Worm (Caenorhabditis elegans) whole organism, L1 larva: ENCODE data around the gene igcm-2.

Source experiments
- C04F5.9 ChIP-seq: sonication (generic microtip); optimal IDR thresholded peaks from 2 replicates; lab custom pipeline; 2016; ENCODE audit warnings: missing genetic modification characterization, missing compliant biosample characterization
- C16A3.4 ChIP-seq: fragments of 150-350 bp; optimal IDR thresholded peaks from 2 replicates; lab custom pipeline; 2014; ENCODE audit warnings: missing biosample characterization, missing genetic modification characterization
- F16B12.6 ChIP-seq: fragments of 150-350 bp; optimal IDR thresholded peaks from 2 replicates; lab custom pipeline; 2014; ENCODE audit warnings: missing biosample characterization, missing genetic modification characterization
- Y116A8C.19 ChIP-seq: sonication (generic microtip); optimal IDR thresholded peaks from 2 replicates; lab custom pipeline; 2016; ENCODE audit warnings: missing compliant biosample characterization, missing genetic modification characterization, borderline replicate concordance
- aha-1 ChIP-seq: fragments of 150-350 bp; optimal IDR thresholded peaks from 2 replicates; lab custom pipeline; 2014; ENCODE audit warnings: missing biosample characterization, missing genetic modification characterization
- ama-1 ChIP-seq: fragments of 150-350 bp; optimal IDR thresholded peaks from 2 replicates; lab custom pipeline; 2014
- blmp-1 ChIP-seq: fragments of 150-350 bp; optimal IDR thresholded peaks from 2 replicates; lab custom pipeline; 2014; ENCODE audit warnings: missing biosample characterization, missing genetic modification characterization
- ceh-63 ChIP-seq: fragments of 200-800 bp; sonication (Bioruptor generic); optimal IDR thresholded peaks from 2 replicates; lab custom pipeline; 2018; ENCODE audit warnings: mild to moderate bottlenecking, missing genetic modification characterization, missing compliant biosample characterization
- ceh-82 ChIP-seq, 3 experiments: fragments of 150-350 bp in 1 of 3; sonication (generic microtip) in 2 of 3; optimal IDR thresholded peaks; 2 replicates each; lab custom pipeline; 2014 to 2017; ENCODE audit warnings: missing biosample characterization in 3 of 3, missing genetic modification characterization in 3 of 3
- efl-1 ChIP-seq, 4 experiments: fragments of 150-350 bp; optimal IDR thresholded peaks in 3 of 4; peaks in 1 of 4; 1 replicate in 1 of 4; 2 replicates in 3 of 4; lab custom pipeline; 2014; ENCODE audit warnings: missing biosample characterization in 2 of 4, missing genetic modification characterization in 2 of 4, missing genetic modification reagents in 2 of 4
- efl-3 ChIP-seq: fragments of 200-800 bp; sonication (Bioruptor generic); optimal IDR thresholded peaks from 2 replicates; lab custom pipeline; 2018; ENCODE audit warnings: mild to moderate bottlenecking, missing genetic modification characterization, missing compliant biosample characterization
- egl-13 ChIP-seq: sonication (generic microtip); optimal IDR thresholded peaks from 2 replicates; lab custom pipeline; 2016; ENCODE audit warnings: missing genotype, missing genetic modification reagents, missing genetic modification characterization, missing compliant biosample characterization
- egl-27 ChIP-seq, 2 experiments: fragments of 150-350 bp in 1 of 2; sonication (generic microtip); optimal IDR thresholded peaks; 3 replicates each; lab custom pipeline; 2017 to 2018; ENCODE audit warnings: missing biosample characterization in 2 of 2, missing genetic modification characterization in 2 of 2, missing genetic modification reagents in 2 of 2
- elt-3 ChIP-seq, 6 experiments: fragments of 150-350 bp in 1 of 6; sonication (generic microtip); optimal IDR thresholded peaks; 2 replicates each; lab custom pipeline; 2017 to 2018; ENCODE audit warnings: missing biosample characterization in 6 of 6, missing genetic modification characterization in 6 of 6, inconsistent platforms in 1 of 6
- ets-5 ChIP-seq: fragments of 200-800 bp; sonication (Bioruptor generic); IDR thresholded peaks from 2 replicates; pipeline ENCODE4 v1.3.6; 2022; ENCODE audit warnings: missing genetic modification characterization, missing compliant biosample characterization
- fkh-10 ChIP-seq: sonication (generic microtip); optimal IDR thresholded peaks from 2 replicates; lab custom pipeline; 2017; ENCODE audit warnings: missing biosample characterization, missing genetic modification reagents, missing genetic modification characterization
- fkh-4 ChIP-seq: sonication (generic microtip); optimal IDR thresholded peaks from 2 replicates; lab custom pipeline; 2016; ENCODE audit warnings: missing compliant biosample characterization, missing genetic modification characterization, borderline replicate concordance
- fkh-8 ChIP-seq: sonication (generic microtip); optimal IDR thresholded peaks from 2 replicates; lab custom pipeline; 2016; ENCODE audit warnings: mild to moderate bottlenecking, missing genetic modification characterization, missing compliant biosample characterization
- fos-1 ChIP-seq: fragments of 150-350 bp; optimal IDR thresholded peaks from 2 replicates; lab custom pipeline; 2014; ENCODE audit warnings: missing biosample characterization, missing genetic modification characterization
- hpl-2 ChIP-seq: fragments of 150-350 bp; optimal IDR thresholded peaks from 2 replicates; lab custom pipeline; 2014; ENCODE audit warnings: missing biosample characterization, missing genetic modification reagents, missing genetic modification characterization
- isw-1 ChIP-seq: fragments of 200-800 bp; sonication (Bioruptor generic); IDR thresholded peaks from 2 replicates; pipeline ENCODE4 v1.3.6; 2022; ENCODE audit warnings: missing genetic modification characterization, missing compliant biosample characterization
- jun-1 ChIP-seq: fragments of 150-350 bp; optimal IDR thresholded peaks from 2 replicates; lab custom pipeline; 2014; ENCODE audit warnings: missing biosample characterization, missing genetic modification reagents, missing genetic modification characterization
- lin-14 ChIP-seq: fragments of 200-800 bp; sonication (Bioruptor generic); optimal IDR thresholded peaks from 2 replicates; lab custom pipeline; 2018; ENCODE audit warnings: mild to moderate bottlenecking, missing genetic modification characterization, moderate library complexity, missing compliant biosample characterization
- lir-3 ChIP-seq: sonication (generic microtip); optimal IDR thresholded peaks from 2 replicates; lab custom pipeline; 2016; ENCODE audit warnings: mild to moderate bottlenecking, missing genetic modification characterization, moderate library complexity, missing compliant biosample characterization; ENCODE audit not compliant: poor library complexity
- lsy-2 ChIP-seq, 2 experiments: fragments of 150-350 bp; optimal IDR thresholded peaks; 2 replicates each; lab custom pipeline; 2014; ENCODE audit warnings: missing biosample characterization in 2 of 2, missing genetic modification characterization in 2 of 2
- mab-9 ChIP-seq: fragments of 200-800 bp; sonication (Bioruptor generic); IDR thresholded peaks from 2 replicates; pipeline ENCODE4 v1.3.6; 2022; ENCODE audit warnings: missing genetic modification reagents, missing genetic modification characterization, missing compliant biosample characterization
- mdl-1 ChIP-seq, 2 experiments: fragments of 150-350 bp; optimal IDR thresholded peaks; 2 replicates each; lab custom pipeline; 2014 to 2017; ENCODE audit warnings: missing biosample characterization in 2 of 2, missing genetic modification characterization in 2 of 2, inconsistent platforms in 1 of 2
- mef-2 ChIP-seq: fragments of 150-350 bp; optimal IDR thresholded peaks from 2 replicates; lab custom pipeline; 2014; ENCODE audit warnings: missing biosample characterization, missing genetic modification characterization
- mep-1 ChIP-seq: fragments of 150-350 bp; optimal IDR thresholded peaks from 2 replicates; lab custom pipeline; 2014; ENCODE audit warnings: missing biosample characterization, missing genetic modification characterization
- nhr-11 ChIP-seq: fragments of 150-350 bp; optimal IDR thresholded peaks from 2 replicates; lab custom pipeline; 2014; ENCODE audit warnings: missing biosample characterization, missing genetic modification characterization
- nhr-12 ChIP-seq: sonication (generic microtip); optimal IDR thresholded peaks from 2 replicates; lab custom pipeline; 2017; ENCODE audit warnings: missing biosample characterization, missing genetic modification characterization
- nhr-19 ChIP-seq: fragments of 200-800 bp; sonication (Bioruptor generic); conservative IDR thresholded peaks from 2 replicates; pipeline ENCODE4 v1.3.6; 2022; ENCODE audit warnings: missing genetic modification characterization, missing compliant biosample characterization
- nhr-20 ChIP-seq: sonication (generic microtip); optimal IDR thresholded peaks from 2 replicates; lab custom pipeline; 2016; ENCODE audit warnings: mild to moderate bottlenecking, missing genetic modification characterization, missing compliant biosample characterization
- nhr-28 ChIP-seq: fragments of 150-350 bp; optimal IDR thresholded peaks from 2 replicates; lab custom pipeline; 2014; ENCODE audit warnings: missing biosample characterization, missing genetic modification characterization
- nhr-71 ChIP-seq: sonication (generic microtip); optimal IDR thresholded peaks from 2 replicates; lab custom pipeline; 2016; ENCODE audit warnings: mild to moderate bottlenecking, missing genetic modification characterization, moderate library complexity, missing compliant biosample characterization
- nhr-76 ChIP-seq: sonication (generic microtip); optimal IDR thresholded peaks from 2 replicates; lab custom pipeline; 2017; ENCODE audit warnings: missing biosample characterization, missing genetic modification characterization
- nhr-84 ChIP-seq: sonication (generic microtip); optimal IDR thresholded peaks from 2 replicates; lab custom pipeline; 2017; ENCODE audit warnings: missing biosample characterization, missing genetic modification characterization
- nhr-85 ChIP-seq: sonication (generic microtip); peaks from one replicate; lab custom pipeline; 2016; ENCODE audit warnings: missing genetic modification characterization, inconsistent platforms, missing compliant biosample characterization
- nhr-90 ChIP-seq: sonication (generic microtip); optimal IDR thresholded peaks from 2 replicates; lab custom pipeline; 2016; ENCODE audit warnings: mild to moderate bottlenecking, missing genetic modification characterization, missing compliant biosample characterization; ENCODE audit not compliant: poor library complexity
- pqm-1 ChIP-seq: sonication (generic microtip); optimal IDR thresholded peaks from 3 replicates; lab custom pipeline; 2017; ENCODE audit warnings: missing biosample characterization, missing genetic modification characterization
- snpc-4 ChIP-seq: fragments of 150-350 bp; optimal IDR thresholded peaks from 2 replicates; lab custom pipeline; 2014; ENCODE audit warnings: missing biosample characterization, missing genetic modification characterization
- snu-23 ChIP-seq: sonication (generic microtip); optimal IDR thresholded peaks from 2 replicates; lab custom pipeline; 2016; ENCODE audit warnings: missing genetic modification characterization, missing compliant biosample characterization
- sox-4 ChIP-seq: sonication (generic microtip); optimal IDR thresholded peaks from 2 replicates; lab custom pipeline; 2016; ENCODE audit warnings: missing genetic modification characterization, missing compliant biosample characterization
- sptf-1 ChIP-seq: fragments of 150-350 bp; optimal IDR thresholded peaks from 2 replicates; lab custom pipeline; 2014; ENCODE audit warnings: missing biosample characterization, missing genetic modification characterization
- sup-37 ChIP-seq: fragments of 200-800 bp; sonication (Bioruptor generic); optimal IDR thresholded peaks from 2 replicates; lab custom pipeline; 2018; ENCODE audit warnings: mild to moderate bottlenecking, missing genetic modification characterization, missing compliant biosample characterization
- tbx-2 ChIP-seq: sonication (generic microtip); optimal IDR thresholded peaks from 2 replicates; lab custom pipeline; 2016; ENCODE audit warnings: missing genetic modification characterization, missing compliant biosample characterization
- unc-62 ChIP-seq: fragments of 150-350 bp; optimal IDR thresholded peaks from 2 replicates; lab custom pipeline; 2014; ENCODE audit warnings: missing biosample characterization, missing genetic modification reagents, missing genetic modification characterization
- unc-86 ChIP-seq: sonication (generic microtip); optimal IDR thresholded peaks from 2 replicates; lab custom pipeline; 2016; ENCODE audit warnings: missing genetic modification characterization, missing compliant biosample characterization
- unc-98 ChIP-seq: fragments of 200-800 bp; sonication (Bioruptor generic); IDR thresholded peaks from 2 replicates; pipeline ENCODE4 v1.3.6; 2022; ENCODE audit warnings: missing genetic modification characterization, missing compliant biosample characterization
- vab-15 ChIP-seq: sonication (generic microtip); optimal IDR thresholded peaks from 2 replicates; lab custom pipeline; 2017; ENCODE audit warnings: missing genotype, mild to moderate bottlenecking, missing genetic modification characterization, missing compliant biosample characterization
- xbp-1 ChIP-seq: sonication (generic microtip); optimal IDR thresholded peaks from 2 replicates; lab custom pipeline; 2016; ENCODE audit warnings: missing genetic modification characterization, missing compliant biosample characterization
- ztf-11 ChIP-seq, 2 experiments: sonication (generic microtip); optimal IDR thresholded peaks; 2 replicates each; lab custom pipeline; 2016 to 2017; ENCODE audit warnings: missing genetic modification characterization in 2 of 2, missing biosample characterization in 1 of 2, missing compliant biosample characterization in 1 of 2
- ztf-4 ChIP-seq: fragments of 150-350 bp; optimal IDR thresholded peaks from 2 replicates; lab custom pipeline; 2014; ENCODE audit warnings: missing biosample characterization, missing genetic modification characterization

The igcm-2 gene

ce11 chrX:6410177-6410765 is 18.9 kb upstream of the igcm-2 start, which contains the start of gene mup-2:
Gene mup-2, minus strand, starts transcription at chrX:6410227.
- TF ChIP-seq Y116A8C.19 (tag; lab: Kevin White, UChicago) (no peak), nhr-90 (tag; lab: Kevin White, UChicago) (no peak), lin-14 (GFP tag; lab: Kevin White, UChicago) (peak; percentile 80), ets-5 (GFP tag; lab: Robert Waterston, UW) (no peak), pqm-1 (tag; lab: Kevin White, UChicago) (no peak), egl-13 (no peak), nhr-12 (tag; lab: Kevin White, UChicago) (no peak), nhr-76 (tag; lab: Kevin White, UChicago) (no peak), blmp-1 (no peak), ztf-4 (tag; lab: Kevin White, UChicago) (peak; percentile 7), fkh-4 (tag; lab: Kevin White, UChicago) (peak; percentile 13), C04F5.9 (tag; lab: Kevin White, UChicago) (no peak), unc-62 (GFP tag; lab: Kevin White, UChicago) (no peak), isw-1 (GFP tag; lab: Robert Waterston, UW) (no peak), egl-27 (tag; optimal IDR thresholded peaks at IDR 0.05; lab: Kevin White, UChicago) (no peak), mdl-1 (tag; optimal IDR thresholded peaks at IDR 0.05; lab: Kevin White, UChicago) (peak in 1 of 2 experiments; percentile 20), unc-86 (tag; lab: Kevin White, UChicago) (no peak), nhr-28 (tag; lab: Kevin White, UChicago) (no peak), fkh-10 (no peak), elt-3 (tag; optimal IDR thresholded peaks at IDR 0.05; lab: Kevin White, UChicago) (no peak), nhr-84 (tag; lab: Kevin White, UChicago) (no peak), efl-1 (optimal IDR thresholded peaks at IDR 0.05; lab: Kevin White, UChicago) (peak in 1 of 2 experiments; percentile 21), efl-1 (GFP tag; optimal IDR thresholded peaks at IDR 0.05 in 1 of 2; lab: Kevin White, UChicago) (peak in 1 of 2 experiments; percentile 0), nhr-71 (tag; lab: Kevin White, UChicago) (peak; percentile 89), sox-4 (tag; lab: Kevin White, UChicago) (no peak), unc-98 (GFP tag; lab: Robert Waterston, UW) (peak; percentile 30; the same call in 1 of the 2 replicates), mab-9 (GFP tag; lab: Robert Waterston, UW) (no peak), nhr-11 (no peak), snpc-4 (tag; lab: Kevin White, UChicago) (no peak), mef-2 (no peak), nhr-20 (tag; lab: Kevin White, UChicago) (peak; percentile 50), nhr-19 (GFP tag; lab: Robert Waterston, UW) (peak; percentile 62), mep-1 (tag; lab: Kevin White, UChicago) (no peak), lir-3 (tag; lab: Kevin White, UChicago) (peak; percentile 17), sup-37 (GFP tag; lab: Kevin White, UChicago) (peak; percentile 9), ceh-63 (no peak), F16B12.6 (tag; lab: Kevin White, UChicago) (no peak), ama-1 (no peak), snu-23 (GFP tag; lab: Kevin White, UChicago) (peak; percentile 61), sptf-1 (tag; lab: Kevin White, UChicago) (no peak), tbx-2 (tag; lab: Kevin White, UChicago) (peak; percentile 49), vab-15 (tag; lab: Kevin White, UChicago) (no peak), ztf-11 (tag; optimal IDR thresholded peaks at IDR 0.05; lab: Kevin White, UChicago) (no peak), nhr-85 (tag; lab: Kevin White, UChicago) (no peak), aha-1 (tag; lab: Kevin White, UChicago) (no peak), hpl-2 (no peak), lsy-2 (tag; optimal IDR thresholded peaks at IDR 0.05; lab: Kevin White, UChicago) (peak; percentile 22 to 60), efl-3 (GFP tag; lab: Kevin White, UChicago) (no peak), fkh-8 (tag; lab: Kevin White, UChicago) (no peak), jun-1 (tag; lab: Kevin White, UChicago) (no peak), C16A3.4 (tag; lab: Kevin White, UChicago) (no peak), fos-1 (no peak), xbp-1 (tag; lab: Kevin White, UChicago) (peak; percentile 8), ceh-82 (tag; optimal IDR thresholded peaks at IDR 0.05; lab: Kevin White, UChicago) (no peak)
